Worm (Caenorhabditis elegans) whole organism, late embryonic: ENCODE results near the gene pes-9.

ENCODE experiments used
- ama-1 ChIP-seq: fragments of 150-350 bp; optimal IDR thresholded peaks from 2 replicates; lab custom pipeline; 2014
- ceh-2 ChIP-seq: sonication (generic microtip); optimal IDR thresholded peaks from 2 replicates; lab custom pipeline; 2016; ENCODE audit warnings: missing genotype, missing genetic modification characterization, missing compliant biosample characterization

DNA sequence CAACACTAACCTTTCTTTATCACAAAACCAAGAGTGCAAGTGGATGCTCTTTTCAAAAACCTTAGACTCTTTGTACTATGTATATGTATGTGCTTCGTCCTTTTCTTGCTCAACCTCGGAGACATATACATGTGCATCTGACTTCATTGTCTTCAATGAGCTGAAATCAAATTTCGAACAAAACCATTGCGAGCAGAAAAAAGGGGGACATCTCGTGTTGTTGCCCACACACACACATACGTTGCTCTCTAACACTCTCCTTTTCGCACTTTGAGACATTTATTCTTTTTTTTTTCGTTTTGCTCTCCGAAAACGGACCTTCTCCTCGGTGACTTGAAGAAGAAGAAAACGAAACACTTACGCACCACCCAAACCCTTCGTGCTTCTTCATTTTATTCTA lies 23.5 kb upstream of the pes-9 start:
- TF ChIP-seq ama-1 (lab: Kevin White, UChicago) (no peak), ceh-2 (no peak)
